Worm (Caenorhabditis elegans): ENCODE measurements around the gene idpb-1.

DNA sequence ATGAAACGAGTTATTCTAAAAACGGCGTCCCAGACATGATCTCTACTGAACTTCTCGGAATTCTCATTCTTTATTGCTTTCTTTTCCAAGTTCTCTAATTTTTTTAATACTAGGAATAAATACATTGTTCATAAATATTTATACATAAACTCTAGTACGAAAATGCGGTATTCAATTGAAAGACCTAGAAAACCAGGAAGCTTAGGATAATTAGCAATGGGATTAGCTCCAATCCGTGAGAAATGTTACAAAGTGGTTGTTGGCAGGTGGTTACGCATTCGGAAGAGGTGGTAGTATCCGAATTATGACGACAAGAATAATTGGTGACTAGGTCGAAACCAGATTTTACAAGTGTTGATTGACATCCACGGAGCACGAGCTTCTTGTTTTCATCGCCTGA is 34.8 kb upstream of the idpb-1 start:
- TF ChIP-seq pha-4 (tag; optimal IDR thresholded peaks at IDR 0.05): no peak
- no peak for TF ChIP-seq nhr-237 (tag; optimal IDR thresholded peaks at IDR 0.05)
- no peak for TF ChIP-seq elt-3 (tag; optimal IDR thresholded peaks at IDR 0.05)
- TF ChIP-seq lin-15B (tag; optimal IDR thresholded peaks at IDR 0.05): no peak

All from whole organism, L3 larva.